Fruit fly (Drosophila melanogaster): ENCODE results near the gene lsn.

The lsn gene

dm6 chr3R:21848987-21849442 lies 16.0 kb upstream of the lsn start:
- TF ChIP-seq CG14655 (GFP tag; optimal IDR thresholded peaks at IDR 0.05) (peak; percentile 96), rn (GFP tag; IDR thresholded peaks at IDR 0.05) (peak; percentile 34; the same call in 1 of the 2 replicates), CG13204 (GFP tag; optimal IDR thresholded peaks at IDR 0.05) (peak; percentile 76), Pif1B (GFP tag; optimal IDR thresholded peaks at IDR 0.05) (peak; percentile 94), gl (tag; optimal IDR thresholded peaks at IDR 0.05) (peak; percentile 49), CG32121 (GFP tag; IDR thresholded peaks at IDR 0.05) (peak; percentile 79), CG10348 (GFP tag; IDR thresholded peaks at IDR 0.05) (peak; percentile 69), Ets98B (GFP tag; IDR thresholded peaks at IDR 0.05) (peak; percentile 78), Pif1A (GFP tag; optimal IDR thresholded peaks at IDR 0.05) (peak; percentile 90), fd96Ca (GFP tag; IDR thresholded peaks at IDR 0.05) (peak; percentile 78), CG34367 (tag; optimal IDR thresholded peaks at IDR 0.05) (peak; percentile 83), CG4496 (GFP tag; IDR thresholded peaks at IDR 0.05) (peak; percentile 87), CG12605 (GFP tag; IDR thresholded peaks at IDR 0.05) (peak; percentile 65), CG17806 (tag; optimal IDR thresholded peaks at IDR 0.05) (peak; percentile 87), D1 (tag; optimal IDR thresholded peaks at IDR 0.05) (peak; percentile 92), EcR (GFP tag; optimal IDR thresholded peaks at IDR 0.05) (peak; percentile 43), CG8159 (tag; optimal IDR thresholded peaks at IDR 0.05) (peak; percentile 95), CG9948 (tag; optimal IDR thresholded peaks at IDR 0.05) (peak; percentile 91), Snoo (tag; optimal IDR thresholded peaks at IDR 0.05) (peak; percentile 95), CG8301 (tag; optimal IDR thresholded peaks at IDR 0.05) (peak; percentile 92), CG15710 (tag; optimal IDR thresholded peaks at IDR 0.05) (peak; percentile 93)

dm6 chr3R:21849988-21850460 lies 14.9 kb upstream of the lsn start:
- TF ChIP-seq D1 (tag; optimal IDR thresholded peaks at IDR 0.05) (no peak), rn (GFP tag; IDR thresholded peaks at IDR 0.05) (no peak), CG32121 (GFP tag; IDR thresholded peaks at IDR 0.05) (no peak), CG13204 (GFP tag; optimal IDR thresholded peaks at IDR 0.05) (no peak), Snoo (tag; optimal IDR thresholded peaks at IDR 0.05) (no peak), Ets98B (GFP tag; IDR thresholded peaks at IDR 0.05) (peak; percentile 54; the same call in 1 of the 2 replicates), CG8159 (tag; optimal IDR thresholded peaks at IDR 0.05) (peak; percentile 3), CG8301 (tag; optimal IDR thresholded peaks at IDR 0.05) (peak; percentile 28), CG15710 (tag; optimal IDR thresholded peaks at IDR 0.05) (peak; percentile 2), gl (tag; optimal IDR thresholded peaks at IDR 0.05) (no peak), fd96Ca (GFP tag; IDR thresholded peaks at IDR 0.05) (peak; percentile 53; the same call in 1 of the 3 replicates), Pif1B (GFP tag; optimal IDR thresholded peaks at IDR 0.05) (no peak), EcR (GFP tag; optimal IDR thresholded peaks at IDR 0.05) (no peak), Pif1A (GFP tag; optimal IDR thresholded peaks at IDR 0.05) (peak; percentile 36), CG4496 (GFP tag; IDR thresholded peaks at IDR 0.05) (peak; percentile 59; the same call in 2 of the 3 replicates), CG34367 (tag; optimal IDR thresholded peaks at IDR 0.05) (no peak), CG17806 (tag; optimal IDR thresholded peaks at IDR 0.05) (no peak), CG10348 (GFP tag; IDR thresholded peaks at IDR 0.05) (no peak), CG12605 (GFP tag; IDR thresholded peaks at IDR 0.05) (no peak), CG14655 (GFP tag; optimal IDR thresholded peaks at IDR 0.05) (peak; percentile 44), CG9948 (tag; optimal IDR thresholded peaks at IDR 0.05) (peak; percentile 19)

dm6 chr3R:21851592-21852578 lies 13.1 kb upstream of the lsn start:
- TF ChIP-seq CG9948 (tag; optimal IDR thresholded peaks at IDR 0.05) (no peak), EcR (GFP tag; optimal IDR thresholded peaks at IDR 0.05) (peak; percentile 80)

- no peak for TF ChIP-seq CG12605 (GFP tag; IDR thresholded peaks at IDR 0.05)
- TF ChIP-seq CG32121 (GFP tag; IDR thresholded peaks at IDR 0.05) = no peak
- peak; percentile 1 for TF ChIP-seq Pif1A (GFP tag; optimal IDR thresholded peaks at IDR 0.05)
- 0 out of 2 replicates have a peak, but pooled peaks have one; percentile 11 for TF ChIP-seq Ets98B (GFP tag; IDR thresholded peaks at IDR 0.05)
- TF ChIP-seq CG4496 (GFP tag; IDR thresholded peaks at IDR 0.05) = no peak
- peak; percentile 32 for TF ChIP-seq CG9948 (tag; optimal IDR thresholded peaks at IDR 0.05)
- TF ChIP-seq CG8159 (tag; optimal IDR thresholded peaks at IDR 0.05) = peak; percentile 54
- TF ChIP-seq CG14655 (GFP tag; optimal IDR thresholded peaks at IDR 0.05) = peak; percentile 35
- TF ChIP-seq CG13204 (GFP tag; optimal IDR thresholded peaks at IDR 0.05) = no peak
- TF ChIP-seq EcR (GFP tag; optimal IDR thresholded peaks at IDR 0.05) = peak; percentile 44
- TF ChIP-seq CG15710 (tag; optimal IDR thresholded peaks at IDR 0.05) = peak; percentile 39
- TF ChIP-seq fd96Ca (GFP tag; IDR thresholded peaks at IDR 0.05) = 0 out of 3 replicates have a peak, but pooled peaks have one; percentile 33
- no peak for TF ChIP-seq CG10348 (GFP tag; IDR thresholded peaks at IDR 0.05)
- TF ChIP-seq CG34367 (tag; optimal IDR thresholded peaks at IDR 0.05) = no peak
- no peak for TF ChIP-seq rn (GFP tag; IDR thresholded peaks at IDR 0.05)
- TF ChIP-seq Pif1B (GFP tag; optimal IDR thresholded peaks at IDR 0.05) = no peak
- no peak for TF ChIP-seq D1 (tag; optimal IDR thresholded peaks at IDR 0.05)
- TF ChIP-seq Snoo (tag; optimal IDR thresholded peaks at IDR 0.05) = no peak
- TF ChIP-seq gl (tag; optimal IDR thresholded peaks at IDR 0.05) = no peak
- peak; percentile 21 for TF ChIP-seq CG8301 (tag; optimal IDR thresholded peaks at IDR 0.05)
- TF ChIP-seq CG17806 (tag; optimal IDR thresholded peaks at IDR 0.05) = peak; percentile 33
Observed at dm6 chr3R:21852579-21853233, 12.3 kb upstream of the lsn start.
